Worm (Caenorhabditis elegans) whole organism, L1 larva: Measurements from ENCODE around the gene tbc-7.

ENCODE experiments used
- aha-1 ChIP-seq: fragments of 150-350 bp; optimal IDR thresholded peaks from 2 replicates; lab custom pipeline; 2014; ENCODE audit warnings: missing biosample characterization, missing genetic modification characterization
- aly-2 ChIP-seq: fragments of 150-350 bp; optimal IDR thresholded peaks from 2 replicates; lab custom pipeline; 2014; ENCODE audit warnings: missing biosample characterization, missing genetic modification characterization
- ama-1 ChIP-seq: fragments of 150-350 bp; optimal IDR thresholded peaks from 2 replicates; lab custom pipeline; 2014
- blmp-1 ChIP-seq: fragments of 150-350 bp; optimal IDR thresholded peaks from 2 replicates; lab custom pipeline; 2014; ENCODE audit warnings: missing biosample characterization, missing genetic modification characterization
- ceh-90 ChIP-seq: sonication (generic microtip); optimal IDR thresholded peaks from 2 replicates; lab custom pipeline; 2016; ENCODE audit warnings: missing genetic modification characterization, missing compliant biosample characterization
- dsc-1 ChIP-seq: sonication (generic microtip); optimal IDR thresholded peaks from 2 replicates; lab custom pipeline; 2016; ENCODE audit warnings: mild to moderate bottlenecking, missing genetic modification characterization, missing compliant biosample characterization
- efl-1 ChIP-seq, 4 experiments: fragments of 150-350 bp; optimal IDR thresholded peaks in 3 of 4; peaks in 1 of 4; 1 replicate in 1 of 4; 2 replicates in 3 of 4; lab custom pipeline; 2014; ENCODE audit warnings: missing biosample characterization in 2 of 4, missing genetic modification characterization in 2 of 4, missing genetic modification reagents in 2 of 4
- efl-3 ChIP-seq: fragments of 200-800 bp; sonication (Bioruptor generic); optimal IDR thresholded peaks from 2 replicates; lab custom pipeline; 2018; ENCODE audit warnings: mild to moderate bottlenecking, missing genetic modification characterization, missing compliant biosample characterization
- elt-2 ChIP-seq: sonication (generic microtip); optimal IDR thresholded peaks from 2 replicates; lab custom pipeline; 2016; ENCODE audit warnings: missing genetic modification characterization, mild to moderate bottlenecking, inconsistent platforms, missing compliant biosample characterization, missing genetic modification reagents
- elt-3 ChIP-seq, 6 experiments: fragments of 150-350 bp in 1 of 6; sonication (generic microtip); optimal IDR thresholded peaks; 2 replicates each; lab custom pipeline; 2017 to 2018; ENCODE audit warnings: missing biosample characterization in 6 of 6, missing genetic modification characterization in 6 of 6, inconsistent platforms in 1 of 6
- fkh-8 ChIP-seq: sonication (generic microtip); optimal IDR thresholded peaks from 2 replicates; lab custom pipeline; 2016; ENCODE audit warnings: mild to moderate bottlenecking, missing genetic modification characterization, missing compliant biosample characterization
- hlh-4 ChIP-seq: sonication (generic microtip); optimal IDR thresholded peaks from 2 replicates; lab custom pipeline; 2016; ENCODE audit warnings: mild to moderate bottlenecking, missing genetic modification characterization, missing compliant biosample characterization
- hpl-2 ChIP-seq: fragments of 150-350 bp; optimal IDR thresholded peaks from 2 replicates; lab custom pipeline; 2014; ENCODE audit warnings: missing biosample characterization, missing genetic modification reagents, missing genetic modification characterization
- irx-1 ChIP-seq: sonication (generic microtip); optimal IDR thresholded peaks from 2 replicates; lab custom pipeline; 2016; ENCODE audit warnings: missing genetic modification characterization, missing compliant biosample characterization
- jun-1 ChIP-seq: fragments of 150-350 bp; optimal IDR thresholded peaks from 2 replicates; lab custom pipeline; 2014; ENCODE audit warnings: missing biosample characterization, missing genetic modification reagents, missing genetic modification characterization
- lin-13 ChIP-seq: fragments of 150-350 bp; optimal IDR thresholded peaks from 2 replicates; lab custom pipeline; 2014; ENCODE audit warnings: missing biosample characterization, missing genetic modification reagents, missing genetic modification characterization
- lin-15B ChIP-seq: fragments of 150-350 bp; sonication (generic microtip); optimal IDR thresholded peaks from 3 replicates; lab custom pipeline; 2014; ENCODE audit warnings: missing biosample characterization, missing genetic modification characterization
- lin-39 ChIP-seq: fragments of 150-350 bp; optimal IDR thresholded peaks from 2 replicates; lab custom pipeline; 2014; ENCODE audit warnings: missing biosample characterization, missing genetic modification reagents, missing genetic modification characterization
- lir-3 ChIP-seq: sonication (generic microtip); optimal IDR thresholded peaks from 2 replicates; lab custom pipeline; 2016; ENCODE audit warnings: mild to moderate bottlenecking, missing genetic modification characterization, moderate library complexity, missing compliant biosample characterization; ENCODE audit not compliant: poor library complexity
- mab-9 ChIP-seq: fragments of 200-800 bp; sonication (Bioruptor generic); IDR thresholded peaks from 2 replicates; pipeline ENCODE4 v1.3.6; 2022; ENCODE audit warnings: missing genetic modification reagents, missing genetic modification characterization, missing compliant biosample characterization
- mdl-1 ChIP-seq, 2 experiments: fragments of 150-350 bp; optimal IDR thresholded peaks; 2 replicates each; lab custom pipeline; 2014 to 2017; ENCODE audit warnings: missing biosample characterization in 2 of 2, missing genetic modification characterization in 2 of 2, inconsistent platforms in 1 of 2
- nhr-28 ChIP-seq: fragments of 150-350 bp; optimal IDR thresholded peaks from 2 replicates; lab custom pipeline; 2014; ENCODE audit warnings: missing biosample characterization, missing genetic modification characterization
- nhr-47 ChIP-seq: sonication (generic microtip); optimal IDR thresholded peaks from 2 replicates; lab custom pipeline; 2016; ENCODE audit warnings: mild to moderate bottlenecking, missing genetic modification characterization, moderate library complexity, missing compliant biosample characterization
- nhr-71 ChIP-seq: sonication (generic microtip); optimal IDR thresholded peaks from 2 replicates; lab custom pipeline; 2016; ENCODE audit warnings: mild to moderate bottlenecking, missing genetic modification characterization, moderate library complexity, missing compliant biosample characterization
- nhr-76 ChIP-seq: sonication (generic microtip); optimal IDR thresholded peaks from 2 replicates; lab custom pipeline; 2017; ENCODE audit warnings: missing biosample characterization, missing genetic modification characterization
- nhr-85 ChIP-seq: sonication (generic microtip); peaks from one replicate; lab custom pipeline; 2016; ENCODE audit warnings: missing genetic modification characterization, inconsistent platforms, missing compliant biosample characterization
- nhr-90 ChIP-seq: sonication (generic microtip); optimal IDR thresholded peaks from 2 replicates; lab custom pipeline; 2016; ENCODE audit warnings: mild to moderate bottlenecking, missing genetic modification characterization, missing compliant biosample characterization; ENCODE audit not compliant: poor library complexity
- pax-3 ChIP-seq: fragments of 200-800 bp; sonication (Bioruptor generic); optimal IDR thresholded peaks from 2 replicates; lab custom pipeline; 2018; ENCODE audit warnings: mild to moderate bottlenecking, missing genetic modification characterization, moderate library complexity, missing compliant biosample characterization
- rnt-1 ChIP-seq: sonication (generic microtip); optimal IDR thresholded peaks from 2 replicates; lab custom pipeline; 2016; ENCODE audit warnings: mild to moderate bottlenecking, missing genetic modification characterization, moderate library complexity, missing compliant biosample characterization
- skn-1 ChIP-seq: fragments of 150-350 bp; optimal IDR thresholded peaks from 2 replicates; lab custom pipeline; 2014; ENCODE audit warnings: missing biosample characterization, missing genetic modification characterization
- sox-4 ChIP-seq: sonication (generic microtip); optimal IDR thresholded peaks from 2 replicates; lab custom pipeline; 2016; ENCODE audit warnings: missing genetic modification characterization, missing compliant biosample characterization
- unc-130 ChIP-seq: fragments of 150-350 bp; optimal IDR thresholded peaks from 2 replicates; lab custom pipeline; 2017; ENCODE audit warnings: missing biosample characterization, missing genetic modification characterization, inconsistent platforms
- unc-62 ChIP-seq: fragments of 150-350 bp; optimal IDR thresholded peaks from 2 replicates; lab custom pipeline; 2014; ENCODE audit warnings: missing biosample characterization, missing genetic modification reagents, missing genetic modification characterization
- zag-1 ChIP-seq: fragments of 150-350 bp; optimal IDR thresholded peaks from 2 replicates; lab custom pipeline; 2014; ENCODE audit warnings: missing biosample characterization, missing genetic modification characterization
- ztf-11 ChIP-seq, 2 experiments: sonication (generic microtip); optimal IDR thresholded peaks; 2 replicates each; lab custom pipeline; 2016 to 2017; ENCODE audit warnings: missing genetic modification characterization in 2 of 2, missing biosample characterization in 1 of 2, missing compliant biosample characterization in 1 of 2
- ztf-4 ChIP-seq: fragments of 150-350 bp; optimal IDR thresholded peaks from 2 replicates; lab custom pipeline; 2014; ENCODE audit warnings: missing biosample characterization, missing genetic modification characterization

The tbc-7 gene

ce11 chrX:5150389-5150788, 16.3 kb downstream of the tbc-7 start, which contains the start of gene dpy-8:
Gene dpy-8 (minus strand): TSS chrX:5150476.
- peak; percentile 100 for TF ChIP-seq blmp-1 (tag; lab: Kevin White, UChicago)
- TF ChIP-seq lin-39 (tag; lab: Kevin White, UChicago): no peak

ce11 chrX:5151403-5151802, 17.3 kb downstream of the tbc-7 start:
- TF ChIP-seq nhr-71 (tag; lab: Kevin White, UChicago): peak; percentile 30
- peak; percentile 90 for TF ChIP-seq dsc-1 (tag; lab: Kevin White, UChicago)
- TF ChIP-seq nhr-47 (tag; lab: Kevin White, UChicago): peak; percentile 4
- peak; percentile 48 for TF ChIP-seq pax-3 (tag; lab: Kevin White, UChicago)
- no peak for TF ChIP-seq rnt-1 (tag; lab: Kevin White, UChicago)
- TF ChIP-seq fkh-8 (tag; lab: Kevin White, UChicago): peak; percentile 58
- no peak for TF ChIP-seq sox-4 (tag; lab: Kevin White, UChicago)
- no peak for TF ChIP-seq unc-62 (GFP tag; lab: Kevin White, UChicago)
- TF ChIP-seq nhr-90 (tag; lab: Kevin White, UChicago): no peak

DNA sequence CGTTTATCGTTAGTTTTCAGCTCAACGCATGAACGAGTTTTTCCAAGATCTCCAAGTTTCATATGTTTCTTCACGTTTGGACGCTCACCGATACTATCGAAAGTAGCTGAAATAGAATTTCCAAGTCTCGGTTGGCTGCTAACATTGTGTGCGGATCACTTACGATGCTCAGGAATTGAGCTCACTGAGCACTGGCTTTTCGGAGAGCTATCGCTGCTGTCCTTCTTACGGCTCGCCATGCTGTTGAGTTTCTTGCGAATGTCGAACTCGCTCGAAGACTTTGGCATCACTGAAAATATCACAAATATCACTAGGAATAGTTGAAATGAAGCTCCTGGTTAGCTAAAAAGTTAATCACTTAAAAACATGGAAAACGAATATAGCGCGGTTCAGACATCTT, 17.8 kb downstream of the tbc-7 start:
- TF ChIP-seq mab-9 (GFP tag; lab: Robert Waterston, UW) (no peak), aha-1 (no peak), mdl-1 (tag; optimal IDR thresholded peaks at IDR 0.05; lab: Kevin White, UChicago) (no peak), elt-2 (tag; lab: Kevin White, UChicago) (no peak), lin-13 (no peak)

- TF ChIP-seq fkh-8 (tag; lab: Kevin White, UChicago) (peak; percentile 56), nhr-47 (tag; lab: Kevin White, UChicago) (peak; percentile 21), lin-15B (tag; lab: Kevin White, UChicago) (no peak), nhr-71 (tag; lab: Kevin White, UChicago) (peak; percentile 37), unc-130 (tag; lab: Kevin White, UChicago) (no peak), sox-4 (tag; lab: Kevin White, UChicago) (peak; percentile 34), dsc-1 (tag; lab: Kevin White, UChicago) (peak; percentile 68)
Observed at ce11 chrX:5152931-5153330, 18.9 kb downstream of the tbc-7 start.

- TF ChIP-seq ztf-4 (no peak), dsc-1 (tag; lab: Kevin White, UChicago) (no peak), lin-39 (tag; lab: Kevin White, UChicago) (no peak), ztf-11 (tag; optimal IDR thresholded peaks at IDR 0.05; lab: Kevin White, UChicago) (no peak), jun-1 (no peak), lir-3 (tag; lab: Kevin White, UChicago) (no peak), irx-1 (no peak), unc-62 (GFP tag; lab: Kevin White, UChicago) (no peak), nhr-76 (no peak), ama-1 (lab: Kevin White, UChicago) (no peak), zag-1 (no peak), hlh-4 (no peak), nhr-28 (no peak), lin-13 (no peak), efl-3 (GFP tag; lab: Kevin White, UChicago) (no peak)
Observed at ce11 chrX:5154278-5154677, 20.2 kb downstream of the tbc-7 start, which contains the start of gene C31H2.3. Gene C31H2.3 (minus strand): TSS chrX:5154378.

- TF ChIP-seq elt-3 (tag; optimal IDR thresholded peaks at IDR 0.05; lab: Kevin White, UChicago) (peak in 1 of 6 experiments; percentile 33), nhr-85 (peak; percentile 64), efl-1 (optimal IDR thresholded peaks at IDR 0.05; lab: Kevin White, UChicago) (no peak), efl-1 (GFP tag; optimal IDR thresholded peaks at IDR 0.05 in 1 of 2; lab: Kevin White, UChicago) (peak in 1 of 2 experiments; percentile 12), aly-2 (tag; lab: Kevin White, UChicago) (no peak), elt-2 (tag; lab: Kevin White, UChicago) (peak; percentile 23), ceh-90 (tag; lab: Kevin White, UChicago) (no peak), hpl-2 (GFP tag; lab: Kevin White, UChicago) (no peak), skn-1 (tag; lab: Kevin White, UChicago) (no peak), zag-1 (no peak), unc-130 (tag; lab: Kevin White, UChicago) (no peak)
Observed at ce11 chrX:5159645-5160044, 25.6 kb downstream of the tbc-7 start, which contains the start of gene C31H2.4. Gene C31H2.4 (minus strand): TSS chrX:5159663.
